Worm (Caenorhabditis elegans) whole organism, mixed stage, embryonic: Measurements from ENCODE around the gene pek-1.

Source experiments
- bed-3 ChIP-seq: fragments of 200-800 bp; sonication (Bioruptor generic); optimal IDR thresholded peaks from 3 replicates; lab custom pipeline; 2018; ENCODE audit warnings: mild to moderate bottlenecking, missing genetic modification characterization, moderate library complexity, missing compliant biosample characterization
- ceh-39 ChIP-seq: fragments of 150-350 bp; optimal IDR thresholded peaks from 2 replicates; lab custom pipeline; 2014; ENCODE audit warnings: missing biosample characterization, missing genetic modification characterization
- lsy-2 ChIP-seq: fragments of 150-350 bp; optimal IDR thresholded peaks from 2 replicates; lab custom pipeline; 2014; ENCODE audit warnings: missing biosample characterization, missing genetic modification characterization
- mep-1 ChIP-seq: fragments of 150-350 bp; optimal IDR thresholded peaks from 2 replicates; lab custom pipeline; 2017; ENCODE audit warnings: missing biosample characterization, missing genetic modification reagents, missing genetic modification characterization, inconsistent platforms
- nhr-76 ChIP-seq: sonication (generic microtip); optimal IDR thresholded peaks from 2 replicates; lab custom pipeline; 2017; ENCODE audit warnings: missing biosample characterization, missing genetic modification characterization
- pha-4 ChIP-seq: fragments of 150-350 bp; optimal IDR thresholded peaks from 2 replicates; lab custom pipeline; 2018; ENCODE audit warnings: missing biosample characterization, missing genetic modification reagents, missing genetic modification characterization
- snpc-4 ChIP-seq: fragments of 150-350 bp; optimal IDR thresholded peaks from 2 replicates; lab custom pipeline; 2014; ENCODE audit warnings: missing biosample characterization, missing genetic modification characterization
- unc-62 ChIP-seq: fragments of 150-350 bp; optimal IDR thresholded peaks from 2 replicates; lab custom pipeline; 2014; ENCODE audit warnings: missing biosample characterization, missing genetic modification reagents, missing genetic modification characterization

DNA sequence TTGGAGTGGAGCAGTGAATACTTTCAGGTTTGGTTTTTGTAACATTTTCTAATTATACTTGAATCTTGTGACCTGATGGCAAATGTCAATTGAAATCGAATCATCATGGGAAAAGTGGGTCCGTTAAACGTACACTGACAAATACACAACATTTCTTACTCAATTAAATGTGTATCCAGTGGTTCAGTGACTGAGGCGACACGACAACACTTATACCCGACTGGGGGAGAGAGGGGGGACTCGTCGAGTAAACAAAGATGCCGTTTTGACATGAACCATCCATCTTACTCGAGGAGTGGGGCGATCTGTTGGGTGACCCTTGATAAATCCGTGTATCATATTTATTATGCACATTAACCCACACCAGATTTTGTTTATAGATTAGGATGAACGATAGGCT lies 45.8 kb downstream of the pek-1 start:
- TF ChIP-seq lsy-2 (tag; lab: Kevin White, UChicago) (no peak), unc-62 (peak; percentile 88), snpc-4 (no peak), mep-1 (peak; percentile 30), ceh-39 (tag; lab: Kevin White, UChicago) (no peak), bed-3 (no peak), pha-4 (tag; lab: Kevin White, UChicago) (peak; percentile 43), nhr-76 (tag; lab: Kevin White, UChicago) (no peak)
